Worm (Caenorhabditis elegans) whole organism, young adult: ENCODE data around the gene rocf-1.

Source experiments
- B0035.1 ChIP-seq: sonication (generic microtip); optimal IDR thresholded peaks from 2 replicates; lab custom pipeline; 2016; ENCODE audit warnings: missing genetic modification characterization, mild to moderate bottlenecking, missing compliant biosample characterization, missing genotype, missing genetic modification reagents
- F10E7.11 ChIP-seq: sonication (generic microtip); optimal IDR thresholded peaks from 2 replicates; lab custom pipeline; 2017; ENCODE audit warnings: mild to moderate bottlenecking, missing genetic modification characterization, moderate library complexity, missing compliant biosample characterization
- F23B12.7 ChIP-seq: sonication (generic microtip); optimal IDR thresholded peaks from 2 replicates; lab custom pipeline; 2017; ENCODE audit warnings: missing genetic modification characterization, mild to moderate bottlenecking, missing compliant biosample characterization, antibody characterized with exemption, moderate library complexity; ENCODE audit not compliant: insufficient read depth
- F33H1.4 ChIP-seq: fragments of 200-800 bp; sonication (Bioruptor generic); IDR thresholded peaks from 2 replicates; pipeline ENCODE4 v1.3.6; 2022; ENCODE audit warnings: missing genetic modification reagents, missing genetic modification characterization, missing compliant biosample characterization
- F57A8.1 ChIP-seq: fragments of 200-800 bp; sonication (Bioruptor generic); optimal IDR thresholded peaks from 2 replicates; lab custom pipeline; 2018; ENCODE audit warnings: mild to moderate bottlenecking, missing genetic modification characterization, moderate library complexity, missing compliant biosample characterization
- F57C9.4 ChIP-seq: sonication (generic microtip); optimal IDR thresholded peaks from 2 replicates; lab custom pipeline; 2017; ENCODE audit warnings: mild to moderate bottlenecking, missing genetic modification characterization, missing compliant biosample characterization
- K11D2.4 ChIP-seq: fragments of 200-800 bp; sonication (Bioruptor generic); IDR thresholded peaks from 2 replicates; pipeline ENCODE4 v1.3.6; 2022; ENCODE audit warnings: missing genetic modification reagents, missing genetic modification characterization, missing compliant biosample characterization
- K12H6.12 ChIP-seq: fragments of 200-800 bp; sonication (Bioruptor generic); optimal IDR thresholded peaks from 2 replicates; lab custom pipeline; 2018; ENCODE audit warnings: mild to moderate bottlenecking, missing genetic modification characterization, missing compliant biosample characterization
- T07F8.4 ChIP-seq: sonication (generic microtip); optimal IDR thresholded peaks from 2 replicates; lab custom pipeline; 2016; ENCODE audit warnings: mild to moderate bottlenecking, missing genetic modification characterization, moderate library complexity, missing compliant biosample characterization
- Y53F4B.3 ChIP-seq: fragments of 200-800 bp; sonication (Bioruptor generic); IDR thresholded peaks from 2 replicates; pipeline ENCODE4 v1.3.6; 2022; ENCODE audit warnings: missing genetic modification reagents, missing genetic modification characterization, missing compliant biosample characterization
- ZK185.1 ChIP-seq: sonication (generic microtip); optimal IDR thresholded peaks from 2 replicates; lab custom pipeline; 2016; ENCODE audit warnings: mild to moderate bottlenecking, missing genetic modification characterization, missing compliant biosample characterization; ENCODE audit not compliant: poor library complexity, severe bottlenecking
- akir-1 ChIP-seq: fragments of 200-800 bp; sonication (Bioruptor generic); optimal IDR thresholded peaks from 2 replicates; lab custom pipeline; 2018; ENCODE audit warnings: mild to moderate bottlenecking, missing genetic modification characterization, moderate library complexity, missing compliant biosample characterization
- athp-1 ChIP-seq: sonication (generic microtip); optimal IDR thresholded peaks from 2 replicates; lab custom pipeline; 2017; ENCODE audit warnings: mild to moderate bottlenecking, missing genetic modification characterization, missing compliant biosample characterization
- attf-5 ChIP-seq: fragments of 200-800 bp; sonication (Bioruptor generic); optimal IDR thresholded peaks from 2 replicates; lab custom pipeline; 2018; ENCODE audit warnings: mild to moderate bottlenecking, missing genetic modification characterization, missing compliant biosample characterization
- attf-6 ChIP-seq: fragments of 200-800 bp; sonication (Bioruptor generic); IDR thresholded peaks from 2 replicates; pipeline ENCODE4 v1.3.6; 2022; ENCODE audit warnings: missing genetic modification reagents, missing genetic modification characterization, missing compliant biosample characterization
- bed-1 ChIP-seq: fragments of 200-800 bp; sonication (Bioruptor generic); IDR thresholded peaks from 2 replicates; pipeline ENCODE4 v1.3.6; 2022; ENCODE audit warnings: missing genetic modification reagents, missing genetic modification characterization, missing compliant biosample characterization
- bed-2 ChIP-seq: fragments of 200-800 bp; sonication (Bioruptor generic); IDR thresholded peaks from 2 replicates; pipeline ENCODE4 v1.3.6; 2022; ENCODE audit warnings: missing genetic modification reagents, missing genetic modification characterization, missing compliant biosample characterization
- ccch-3 ChIP-seq: fragments of 200-800 bp; sonication (Bioruptor generic); optimal IDR thresholded peaks from 2 replicates; lab custom pipeline; 2018; ENCODE audit warnings: mild to moderate bottlenecking, missing genetic modification characterization, missing compliant biosample characterization
- ceh-100 ChIP-seq: fragments of 200-800 bp; sonication (Bioruptor generic); IDR thresholded peaks from 2 replicates; pipeline ENCODE4 v1.3.6; 2022; ENCODE audit warnings: missing genetic modification reagents, missing genetic modification characterization, missing compliant biosample characterization
- ceh-91 ChIP-seq: fragments of 200-800 bp; sonication (Bioruptor generic); IDR thresholded peaks from 2 replicates; pipeline ENCODE4 v1.3.6; 2022; ENCODE audit warnings: missing genetic modification reagents, missing genetic modification characterization, missing compliant biosample characterization
- chd-7 ChIP-seq: sonication (generic microtip); optimal IDR thresholded peaks from 2 replicates; lab custom pipeline; 2016; ENCODE audit warnings: mild to moderate bottlenecking, missing genetic modification characterization, moderate library complexity, missing compliant biosample characterization
- dox-1 ChIP-seq: fragments of 200-800 bp; sonication (Bioruptor generic); IDR thresholded peaks from 2 replicates; pipeline ENCODE4 v1.3.6; 2022; ENCODE audit warnings: missing genetic modification reagents, missing genetic modification characterization, missing compliant biosample characterization
- efl-1 ChIP-seq: fragments of 150-350 bp; optimal IDR thresholded peaks from 2 replicates; lab custom pipeline; 2014; ENCODE audit warnings: missing biosample characterization, missing genetic modification reagents, missing genetic modification characterization
- ekl-4 ChIP-seq: fragments of 200-800 bp; sonication (Bioruptor generic); IDR thresholded peaks from 2 replicates; pipeline ENCODE4 v1.3.6; 2022; ENCODE audit warnings: missing genetic modification reagents, missing genetic modification characterization, missing compliant biosample characterization
- ets-4 ChIP-seq: fragments of 200-800 bp; sonication (Bioruptor generic); optimal IDR thresholded peaks from 2 replicates; lab custom pipeline; 2018; ENCODE audit warnings: mild to moderate bottlenecking, missing genetic modification characterization, missing compliant biosample characterization
- hlh-12 ChIP-seq: sonication (generic microtip); optimal IDR thresholded peaks from 2 replicates; lab custom pipeline; 2016; ENCODE audit warnings: missing genetic modification characterization, missing compliant biosample characterization
- hmg-1.2 ChIP-seq: fragments of 200-800 bp; sonication (Bioruptor generic); IDR thresholded peaks from 2 replicates; pipeline ENCODE4 v1.3.6; 2022; ENCODE audit warnings: missing genetic modification reagents, missing genetic modification characterization, missing compliant biosample characterization
- lag-1 ChIP-seq: fragments of 200-800 bp; sonication (Bioruptor generic); IDR thresholded peaks from 2 replicates; pipeline ENCODE4 v1.3.6; 2022; ENCODE audit warnings: missing genetic modification reagents, missing genetic modification characterization, missing compliant biosample characterization
- let-526 ChIP-seq: fragments of 200-800 bp; sonication (Bioruptor generic); IDR thresholded peaks from 2 replicates; pipeline ENCODE4 v1.3.6; 2022; ENCODE audit warnings: missing genetic modification reagents, missing genetic modification characterization, missing compliant biosample characterization
- lin-35 ChIP-seq, 3 experiments: fragments of 150-350 bp in 2 of 3; sonication (generic microtip) in 1 of 3; optimal IDR thresholded peaks; 2 replicates each; lab custom pipeline; 2014 to 2018; ENCODE audit warnings: missing biosample characterization in 3 of 3, missing genetic modification characterization in 3 of 3, missing genetic modification reagents in 3 of 3
- madf-3 ChIP-seq: fragments of 200-800 bp; sonication (Bioruptor generic); IDR thresholded peaks from 2 replicates; pipeline ENCODE4 v1.3.6; 2022; ENCODE audit warnings: missing genetic modification reagents, missing genetic modification characterization, missing compliant biosample characterization
- mcd-1 ChIP-seq: fragments of 200-800 bp; sonication (Bioruptor generic); IDR thresholded peaks from 2 replicates; pipeline ENCODE4 v1.3.6; 2022; ENCODE audit warnings: missing genetic modification reagents, missing genetic modification characterization, missing compliant biosample characterization
- nfya-2 ChIP-seq: fragments of 200-800 bp; sonication (Bioruptor generic); IDR thresholded peaks from 2 replicates; pipeline ENCODE4 v1.3.6; 2022; ENCODE audit warnings: missing genetic modification reagents, missing genetic modification characterization, missing compliant biosample characterization
- nhr-179 ChIP-seq: sonication (generic microtip); optimal IDR thresholded peaks from 2 replicates; lab custom pipeline; 2016; ENCODE audit warnings: mild to moderate bottlenecking, missing genetic modification characterization, missing compliant biosample characterization
- nhr-90 ChIP-seq: sonication (generic microtip); optimal IDR thresholded peaks from 2 replicates; lab custom pipeline; 2016; ENCODE audit warnings: missing genotype, mild to moderate bottlenecking, missing genetic modification characterization, missing compliant biosample characterization
- pbrm-1 ChIP-seq: fragments of 200-800 bp; sonication (Bioruptor generic); IDR thresholded peaks from 2 replicates; pipeline ENCODE4 v1.3.6; 2022; ENCODE audit warnings: missing genetic modification reagents, missing genetic modification characterization, missing compliant biosample characterization
- rcor-1 ChIP-seq: fragments of 200-800 bp; sonication (Bioruptor generic); IDR thresholded peaks from 2 replicates; pipeline ENCODE4 v1.3.6; 2022; ENCODE audit warnings: missing genetic modification reagents, missing genetic modification characterization, missing compliant biosample characterization
- rpc-1 ChIP-seq, 2 experiments: fragments of 150-350 bp in 1 of 2; sonication (generic microtip) in 1 of 2; optimal IDR thresholded peaks; 2 replicates each; lab custom pipeline; 2014 to 2018; ENCODE audit warnings: missing biosample characterization in 1 of 2, missing genetic modification characterization in 1 of 2, missing genetic modification reagents in 1 of 2, missing genotype in 1 of 2
- sdz-38 ChIP-seq: sonication (generic microtip); optimal IDR thresholded peaks from 2 replicates; lab custom pipeline; 2016; ENCODE audit warnings: missing genotype, missing genetic modification characterization, missing compliant biosample characterization
- snpc-1.1 ChIP-seq: sonication (generic microtip); optimal IDR thresholded peaks from 2 replicates; lab custom pipeline; 2017; ENCODE audit warnings: missing genetic modification characterization, mild to moderate bottlenecking, missing compliant biosample characterization, antibody characterized with exemption, moderate library complexity, missing genotype, missing genetic modification reagents; ENCODE audit not compliant: insufficient read depth
- snpc-3.4 ChIP-seq: sonication (generic microtip); optimal IDR thresholded peaks from 2 replicates; lab custom pipeline; 2017; ENCODE audit warnings: missing genetic modification characterization, mild to moderate bottlenecking, missing compliant biosample characterization, antibody characterized with exemption, moderate library complexity, missing genotype, missing genetic modification reagents
- tbp1 ChIP-seq: fragments of 200-800 bp; sonication (Bioruptor generic); optimal IDR thresholded peaks from 2 replicates; lab custom pipeline; 2018; ENCODE audit warnings: mild to moderate bottlenecking, missing genetic modification characterization, missing compliant biosample characterization
- tbx-9 ChIP-seq: sonication (generic microtip); optimal IDR thresholded peaks from 2 replicates; lab custom pipeline; 2016; ENCODE audit warnings: borderline replicate concordance, missing genetic modification characterization, inconsistent platforms, missing compliant biosample characterization
- unc-130 ChIP-seq: sonication (generic microtip); optimal IDR thresholded peaks from 2 replicates; lab custom pipeline; 2016; ENCODE audit warnings: missing genetic modification reagents, missing genetic modification characterization, missing compliant biosample characterization
- ztf-18 ChIP-seq: sonication (generic microtip); optimal IDR thresholded peaks from 2 replicates; lab custom pipeline; 2016; ENCODE audit warnings: missing genotype, mild to moderate bottlenecking, missing genetic modification characterization, missing compliant biosample characterization
- ztf-22 ChIP-seq: fragments of 200-800 bp; sonication (Bioruptor generic); optimal IDR thresholded peaks from 2 replicates; lab custom pipeline; 2018; ENCODE audit warnings: mild to moderate bottlenecking, missing genetic modification characterization, moderate library complexity, missing compliant biosample characterization
- ztf-26 ChIP-seq: sonication (generic microtip); optimal IDR thresholded peaks from 2 replicates; lab custom pipeline; 2017; ENCODE audit warnings: missing genetic modification characterization, missing compliant biosample characterization
- ztf-28 ChIP-seq: fragments of 200-800 bp; sonication (Bioruptor generic); IDR thresholded peaks from 2 replicates; pipeline ENCODE4 v1.3.6; 2022; ENCODE audit warnings: missing genetic modification reagents, missing genetic modification characterization, missing compliant biosample characterization

The rocf-1 gene

ce11 chrV:15505068-15505467 lies 40.8 kb upstream of the rocf-1 start (continued):
- TF ChIP-seq madf-3 (GFP tag; lab: Robert Waterston, UW) (0 out of 2 replicates have a peak, but pooled peaks have one; percentile 14), nhr-90 (peak; percentile 38), lag-1 (no peak), mcd-1 (GFP tag; lab: Robert Waterston, UW) (peak; percentile 56; the same call in 1 of the 2 replicates), ceh-91 (GFP tag; lab: Robert Waterston, UW) (no peak), akir-1 (GFP tag; lab: Kevin White, UChicago) (no peak), tbp1 (GFP tag; lab: Kevin White, UChicago) (peak; percentile 93), ztf-22 (GFP tag; lab: Kevin White, UChicago) (no peak), nhr-179 (tag; lab: Kevin White, UChicago) (no peak), ceh-100 (GFP tag; lab: Robert Waterston, UW) (no peak), B0035.1 (tag; lab: Kevin White, UChicago) (no peak), snpc-1.1 (tag; lab: Kevin White, UChicago) (no peak), unc-130 (GFP tag; lab: Kevin White, UChicago) (no peak), tbx-9 (no peak), lin-35 (GFP tag; optimal IDR thresholded peaks at IDR 0.05; lab: Kevin White, UChicago) (no peak), ztf-28 (GFP tag; lab: Robert Waterston, UW) (peak; percentile 70; the same call in 1 of the 2 replicates), ets-4 (GFP tag; lab: Kevin White, UChicago) (no peak), efl-1 (no peak), chd-7 (tag; lab: Kevin White, UChicago) (peak; percentile 19), F57C9.4 (tag; lab: Kevin White, UChicago) (no peak), attf-5 (GFP tag; lab: Kevin White, UChicago) (peak; percentile 7), nfya-2 (GFP tag; lab: Robert Waterston, UW) (no peak), rcor-1 (GFP tag; lab: Robert Waterston, UW) (no peak), ccch-3 (GFP tag; lab: Kevin White, UChicago) (no peak), F10E7.11 (tag; lab: Kevin White, UChicago) (no peak), ZK185.1 (tag; lab: Kevin White, UChicago) (peak; percentile 24), F23B12.7 (no peak), sdz-38 (no peak), attf-6 (GFP tag; lab: Robert Waterston, UW) (peak; percentile 33; the same call in 1 of the 2 replicates), ekl-4 (0 out of 2 replicates have a peak, but pooled peaks have one; percentile 15), pbrm-1 (GFP tag; lab: Robert Waterston, UW) (peak; percentile 62; the same call in 1 of the 2 replicates), bed-2 (GFP tag; lab: Robert Waterston, UW) (no peak), dox-1 (GFP tag; lab: Robert Waterston, UW) (peak; percentile 63), rpc-1 (optimal IDR thresholded peaks at IDR 0.05; lab: Kevin White, UChicago) (peak; percentile 76), rpc-1 (tag; optimal IDR thresholded peaks at IDR 0.05; lab: Kevin White, UChicago) (peak; percentile 83), hmg-1.2 (GFP tag; lab: Robert Waterston, UW) (peak; percentile 64), snpc-3.4 (tag; lab: Kevin White, UChicago) (no peak), T07F8.4 (tag; lab: Kevin White, UChicago) (no peak), K11D2.4 (peak; percentile 43; the same call in 1 of the 2 replicates), bed-1 (GFP tag; lab: Robert Waterston, UW) (no peak), F33H1.4 (peak; percentile 32; the same call in 1 of the 2 replicates), Y53F4B.3 (GFP tag; lab: Robert Waterston, UW) (no peak), ztf-26 (tag; lab: Kevin White, UChicago) (peak; percentile 22), K12H6.12 (tag; lab: Kevin White, UChicago) (no peak), ztf-18 (peak; percentile 46), F57A8.1 (no peak), athp-1 (peak; percentile 52), let-526 (GFP tag; lab: Robert Waterston, UW) (no peak), hlh-12 (tag; lab: Kevin White, UChicago) (no peak)
